Fruit fly (Drosophila melanogaster): Measurements from ENCODE around the gene Ype.

Gene Ype

DNA sequence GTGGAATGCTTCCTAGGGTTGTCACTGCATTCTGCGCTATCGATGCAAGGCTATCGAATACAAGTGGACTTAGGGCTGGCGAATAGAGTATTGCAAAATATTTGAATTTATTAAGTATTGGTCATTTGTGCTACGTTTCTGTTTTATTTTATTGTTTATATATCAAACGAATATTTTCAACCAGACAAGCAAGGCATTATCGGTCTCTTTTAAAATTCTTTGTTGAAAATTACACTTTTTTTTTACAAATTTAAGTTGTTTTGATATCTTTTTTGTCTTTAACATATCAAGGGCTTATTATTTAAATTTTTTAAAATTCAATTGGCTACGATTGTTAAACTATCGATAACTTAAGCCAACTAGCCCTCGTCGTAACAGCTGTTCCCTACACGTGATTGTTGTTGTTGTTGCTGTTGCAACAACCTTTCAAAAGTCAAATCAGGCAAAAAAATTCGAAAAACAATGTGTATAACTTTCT, at the start of gene Ype, which contains the start of gene CG1662:
Gene Ype, minus strand, starts transcription at position 45 of the 478 bp plus-strand sequence.
Gene CG1662, plus strand, starts transcription at position 191 of the 478 bp plus-strand sequence.
- TF ChIP-seq insv (optimal IDR thresholded peaks at IDR 0.05) (no peak), Sin3A (optimal IDR thresholded peaks at IDR 0.05) (no peak), Myc (optimal IDR thresholded peaks at IDR 0.05) (no peak), h (optimal IDR thresholded peaks at IDR 0.05) (no peak), ttk (optimal IDR thresholded peaks at IDR 0.05) (no peak), psq (optimal IDR thresholded peaks at IDR 0.05) (no peak)

DNA sequence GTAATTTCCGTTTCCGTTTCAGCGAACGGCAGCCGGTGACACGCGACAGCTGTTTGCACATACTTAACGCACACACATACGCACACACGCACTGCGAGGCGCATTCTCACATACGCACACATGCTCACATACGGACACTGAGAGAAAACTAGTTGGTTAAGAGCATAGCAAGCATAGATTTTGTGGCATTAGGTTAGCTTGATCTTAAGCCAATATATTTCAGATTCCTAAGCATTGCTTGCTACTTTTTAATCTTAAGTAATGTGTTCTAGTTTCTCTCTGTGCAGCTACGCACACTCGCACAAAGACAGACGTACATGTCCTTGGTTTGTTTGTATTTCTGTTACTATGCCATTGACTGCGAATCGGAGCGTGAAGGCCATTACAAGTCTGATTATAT, 46.8 kb upstream of the Ype start:
- TF ChIP-seq h (optimal IDR thresholded peaks at IDR 0.05) (no peak), Sin3A (optimal IDR thresholded peaks at IDR 0.05) (no peak), insv (optimal IDR thresholded peaks at IDR 0.05) (no peak), psq (optimal IDR thresholded peaks at IDR 0.05) (no peak), ttk (optimal IDR thresholded peaks at IDR 0.05) (no peak), Myc (optimal IDR thresholded peaks at IDR 0.05) (no peak)

DNA sequence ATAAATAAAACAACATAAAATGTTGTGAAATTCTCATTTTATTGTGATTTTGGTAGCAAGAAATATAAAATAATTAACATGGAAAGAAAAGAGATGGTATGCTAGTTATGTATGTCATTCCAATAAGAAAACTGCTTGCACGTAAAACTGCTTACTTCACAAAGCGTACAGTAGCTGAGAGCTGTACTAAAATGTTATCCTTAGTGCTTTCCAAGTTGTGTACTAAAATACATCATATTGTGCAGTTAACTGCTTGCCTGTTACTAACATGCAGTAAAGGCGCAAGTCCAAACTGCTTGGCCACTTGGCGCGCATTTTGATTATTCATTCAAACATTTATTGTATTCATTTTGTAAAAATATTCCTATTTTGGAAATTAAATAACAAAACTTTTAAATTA, 33.8 kb upstream of the Ype start:
- no peak for TF ChIP-seq ttk (optimal IDR thresholded peaks at IDR 0.05)
- no peak for TF ChIP-seq Sin3A (optimal IDR thresholded peaks at IDR 0.05)
- TF ChIP-seq psq (optimal IDR thresholded peaks at IDR 0.05): no peak
- no peak for TF ChIP-seq Myc (optimal IDR thresholded peaks at IDR 0.05)
- no peak for TF ChIP-seq insv (optimal IDR thresholded peaks at IDR 0.05)

- no peak for TF ChIP-seq Myc (optimal IDR thresholded peaks at IDR 0.05)
- TF ChIP-seq insv (optimal IDR thresholded peaks at IDR 0.05): no peak
- TF ChIP-seq psq (optimal IDR thresholded peaks at IDR 0.05): no peak
- TF ChIP-seq h (optimal IDR thresholded peaks at IDR 0.05): no peak
- TF ChIP-seq ttk (optimal IDR thresholded peaks at IDR 0.05): no peak
Measured at dm6 chrX:13412941-13413613, 25.9 kb upstream of the Ype start, which contains the start of the genes CG1998 and Set2. TSS of gene CG1998 (minus strand) at chrX:13413074. TSS of gene Set2 (plus strand) at chrX:13413242.

dm6 chrX:13411376-13411973, 24.3 kb upstream of the Ype start:
- TF ChIP-seq insv (optimal IDR thresholded peaks at IDR 0.05) (no peak), Sin3A (optimal IDR thresholded peaks at IDR 0.05) (no peak), psq (optimal IDR thresholded peaks at IDR 0.05) (no peak), ttk (optimal IDR thresholded peaks at IDR 0.05) (no peak), Myc (optimal IDR thresholded peaks at IDR 0.05) (no peak), h (optimal IDR thresholded peaks at IDR 0.05) (no peak)

dm6 chrX:13410887-13411286, 23.7 kb upstream of the Ype start:
- TF ChIP-seq h (optimal IDR thresholded peaks at IDR 0.05) (no peak), Sin3A (optimal IDR thresholded peaks at IDR 0.05) (no peak), Myc (optimal IDR thresholded peaks at IDR 0.05) (no peak), ttk (optimal IDR thresholded peaks at IDR 0.05) (no peak), insv (optimal IDR thresholded peaks at IDR 0.05) (no peak), psq (optimal IDR thresholded peaks at IDR 0.05) (no peak)

DNA sequence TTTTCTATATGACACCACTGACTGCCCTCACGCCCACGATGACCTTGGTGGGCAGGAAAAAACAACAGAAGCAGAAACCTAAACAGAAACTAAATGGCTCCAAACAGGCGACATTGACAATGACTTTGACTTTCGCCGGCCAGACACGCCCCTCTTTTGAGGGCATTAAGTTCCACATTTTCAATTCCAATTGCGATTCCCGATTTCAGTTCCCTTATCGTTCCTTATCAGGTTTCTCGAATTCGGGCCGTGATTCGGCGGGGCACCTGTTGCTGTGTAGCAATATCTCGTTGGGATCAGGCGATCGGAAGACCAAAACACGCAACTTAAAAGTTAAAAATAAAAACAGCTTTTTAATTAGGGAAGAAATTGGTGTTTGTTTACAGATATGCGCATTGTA, 20.5 kb upstream of the Ype start:
- TF ChIP-seq ttk (optimal IDR thresholded peaks at IDR 0.05) (no peak), insv (optimal IDR thresholded peaks at IDR 0.05) (no peak), Myc (optimal IDR thresholded peaks at IDR 0.05) (no peak), Sin3A (optimal IDR thresholded peaks at IDR 0.05) (no peak), h (optimal IDR thresholded peaks at IDR 0.05) (no peak), psq (optimal IDR thresholded peaks at IDR 0.05) (no peak)

- TF ChIP-seq Myc (optimal IDR thresholded peaks at IDR 0.05) (no peak), ttk (optimal IDR thresholded peaks at IDR 0.05) (no peak), h (optimal IDR thresholded peaks at IDR 0.05) (no peak), psq (optimal IDR thresholded peaks at IDR 0.05) (no peak), insv (optimal IDR thresholded peaks at IDR 0.05) (no peak), Sin3A (optimal IDR thresholded peaks at IDR 0.05) (no peak)
Measured at dm6 chrX:13406293-13406692, 19.1 kb upstream of the Ype start.

DNA sequence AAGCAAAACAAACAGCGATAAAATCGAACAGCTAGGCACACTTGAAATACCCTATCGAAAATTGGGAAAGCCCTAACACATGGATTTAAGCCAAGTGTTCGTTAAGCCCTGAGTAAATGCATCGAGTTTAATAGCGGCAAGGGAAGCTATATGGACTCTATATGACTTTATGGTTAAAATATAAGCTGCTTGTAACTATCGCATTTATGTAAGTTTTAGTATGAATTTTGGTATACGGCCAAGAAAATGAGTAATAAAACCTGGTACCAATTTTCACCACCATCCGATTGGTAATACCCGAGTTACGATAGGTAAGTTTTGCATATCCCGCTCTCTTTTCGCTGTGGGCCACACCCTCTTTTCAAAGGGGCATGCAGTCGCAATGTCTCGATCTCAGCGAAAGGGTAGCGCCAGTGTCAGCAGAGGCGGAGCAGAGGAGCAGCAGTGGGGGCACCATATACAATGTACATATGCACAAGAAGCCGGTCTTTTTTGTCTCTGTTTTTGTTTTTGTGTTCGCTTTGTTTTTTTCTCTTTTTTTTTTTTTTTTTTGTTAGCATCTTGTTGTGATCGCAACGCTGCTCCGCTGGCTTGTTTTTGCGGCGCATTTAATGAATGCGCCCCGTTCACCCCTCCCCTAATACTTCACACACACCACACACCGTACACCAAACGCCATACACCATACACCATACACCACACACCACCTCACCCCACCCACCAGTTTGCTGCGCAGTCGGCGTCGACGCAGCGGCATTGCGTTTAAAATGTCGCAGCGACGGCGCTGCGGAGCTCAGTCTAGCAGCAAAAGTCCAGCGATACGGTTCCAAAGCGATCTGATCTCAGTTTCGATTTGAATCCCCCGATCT, 17.0 kb upstream of the Ype start, which contains the start of gene GstT4:
Gene GstT4, plus strand, starts transcription at position 788 of the 869 bp plus-strand sequence.
- TF ChIP-seq ttk (optimal IDR thresholded peaks at IDR 0.05) (no peak), psq (optimal IDR thresholded peaks at IDR 0.05) (peak; percentile 73)

- TF ChIP-seq ttk (optimal IDR thresholded peaks at IDR 0.05): no peak
- no peak for TF ChIP-seq insv (optimal IDR thresholded peaks at IDR 0.05)
- no peak for TF ChIP-seq psq (optimal IDR thresholded peaks at IDR 0.05)
- TF ChIP-seq Myc (optimal IDR thresholded peaks at IDR 0.05): no peak
- no peak for TF ChIP-seq h (optimal IDR thresholded peaks at IDR 0.05)
- TF ChIP-seq Sin3A (optimal IDR thresholded peaks at IDR 0.05): no peak
Measured at dm6 chrX:13403553-13403952, 16.3 kb upstream of the Ype start.

dm6 chrX:13402763-13403162, 15.5 kb upstream of the Ype start, which contains the start of gene CG12725:
TSS of gene CG12725 (minus strand) at chrX:13402863.
- no peak for TF ChIP-seq insv (optimal IDR thresholded peaks at IDR 0.05)
- TF ChIP-seq ttk (optimal IDR thresholded peaks at IDR 0.05): no peak
- TF ChIP-seq Sin3A (optimal IDR thresholded peaks at IDR 0.05): no peak
- no peak for TF ChIP-seq h (optimal IDR thresholded peaks at IDR 0.05)
- no peak for TF ChIP-seq Myc (optimal IDR thresholded peaks at IDR 0.05)
- TF ChIP-seq psq (optimal IDR thresholded peaks at IDR 0.05): no peak

dm6 chrX:13401245-13401644, 14.0 kb upstream of the Ype start:
- TF ChIP-seq psq (optimal IDR thresholded peaks at IDR 0.05) (no peak), h (optimal IDR thresholded peaks at IDR 0.05) (no peak), Sin3A (optimal IDR thresholded peaks at IDR 0.05) (no peak), insv (optimal IDR thresholded peaks at IDR 0.05) (no peak), Myc (optimal IDR thresholded peaks at IDR 0.05) (no peak), ttk (optimal IDR thresholded peaks at IDR 0.05) (no peak)
